Worm (Caenorhabditis elegans) whole organism, early embryonic: ENCODE results near the gene R13A1.5.

Source experiments
- B0310.2 ChIP-seq: sonication (generic microtip); optimal IDR thresholded peaks from 2 replicates; lab custom pipeline; 2016; ENCODE audit warnings: mild to moderate bottlenecking, missing genetic modification characterization, missing compliant biosample characterization
- F13C5.2 ChIP-seq: sonication (generic microtip); optimal IDR thresholded peaks from 2 replicates; lab custom pipeline; 2017; ENCODE audit warnings: mild to moderate bottlenecking, missing genetic modification characterization, inconsistent platforms, missing compliant biosample characterization
- ama-1 ChIP-seq: fragments of 150-350 bp; optimal IDR thresholded peaks from 2 replicates; lab custom pipeline; 2014
- ceh-13 ChIP-seq: fragments of 200-800 bp; sonication (Bioruptor generic); optimal IDR thresholded peaks from 2 replicates; lab custom pipeline; 2018; ENCODE audit warnings: mild to moderate bottlenecking, missing genetic modification characterization, missing compliant biosample characterization
- ets-7 ChIP-seq: sonication (generic microtip); optimal IDR thresholded peaks from 2 replicates; lab custom pipeline; 2016; ENCODE audit warnings: missing genotype, missing genetic modification characterization, missing compliant biosample characterization
- flt-1 ChIP-seq: fragments of 200-800 bp; sonication (Bioruptor generic); IDR thresholded peaks from 2 replicates; pipeline ENCODE4 v1.3.6; 2022; ENCODE audit warnings: missing genetic modification characterization, missing compliant biosample characterization
- hmbx-1 ChIP-seq: sonication (generic microtip); optimal IDR thresholded peaks from 2 replicates; lab custom pipeline; 2016; ENCODE audit warnings: mild to moderate bottlenecking, missing genetic modification characterization, missing compliant biosample characterization
- hmg-4 ChIP-seq: fragments of 200-800 bp; sonication (Bioruptor generic); optimal IDR thresholded peaks from 2 replicates; lab custom pipeline; 2018; ENCODE audit warnings: mild to moderate bottlenecking, missing genetic modification characterization, missing compliant biosample characterization
- hnd-1 ChIP-seq: sonication (generic microtip); optimal IDR thresholded peaks from 2 replicates; lab custom pipeline; 2016; ENCODE audit warnings: missing genetic modification characterization, missing compliant biosample characterization
- scrt-1 ChIP-seq: fragments of 200-800 bp; sonication (Bioruptor generic); IDR thresholded peaks from 2 replicates; pipeline ENCODE4 v1.3.6; 2022; ENCODE audit warnings: missing genetic modification characterization, missing compliant biosample characterization
- tbx-11 ChIP-seq: fragments of 200-800 bp; sonication (Bioruptor generic); IDR thresholded peaks from 2 replicates; pipeline ENCODE4 v1.3.6; 2022; ENCODE audit warnings: missing genetic modification characterization, missing compliant biosample characterization
- tra-4 ChIP-seq: sonication (generic microtip); optimal IDR thresholded peaks from 2 replicates; lab custom pipeline; 2017; ENCODE audit warnings: missing genetic modification characterization, missing compliant biosample characterization

ce11 chrIV:7236248-7236772 lies 44.7 kb upstream of the R13A1.5 start:
- TF ChIP-seq hmbx-1 (tag; lab: Kevin White, UChicago) (no peak), ets-7 (tag; lab: Kevin White, UChicago) (no peak), ama-1 (lab: Kevin White, UChicago) (no peak), tbx-11 (GFP tag; lab: Robert Waterston, UW) (no peak), flt-1 (GFP tag; lab: Robert Waterston, UW) (no peak), scrt-1 (GFP tag; lab: Robert Waterston, UW) (no peak), hnd-1 (tag; lab: Kevin White, UChicago) (no peak), ceh-13 (GFP tag; lab: Kevin White, UChicago) (no peak), tra-4 (no peak), B0310.2 (no peak), hmg-4 (GFP tag; lab: Kevin White, UChicago) (no peak), F13C5.2 (tag; lab: Kevin White, UChicago) (no peak)
